Worm (Caenorhabditis elegans) whole organism, young adult: ENCODE measurements around the gene W02H5.2.

Experiments
- B0019.2 ChIP-seq: fragments of 200-800 bp; sonication (Bioruptor generic); conservative IDR thresholded peaks from 2 replicates; pipeline ENCODE4 v1.3.6; 2022; ENCODE audit warnings: missing genetic modification reagents, missing genetic modification characterization, missing compliant biosample characterization
- B0336.3 ChIP-seq: fragments of 200-800 bp; sonication (Bioruptor generic); IDR thresholded peaks from 2 replicates; pipeline ENCODE4 v1.3.6; 2022; ENCODE audit warnings: missing genetic modification characterization, missing compliant biosample characterization
- F22D6.2 ChIP-seq: sonication (generic microtip); optimal IDR thresholded peaks from 2 replicates; lab custom pipeline; 2016; ENCODE audit warnings: mild to moderate bottlenecking, missing genetic modification characterization, missing compliant biosample characterization
- F23B12.7 ChIP-seq: sonication (generic microtip); optimal IDR thresholded peaks from 2 replicates; lab custom pipeline; 2017; ENCODE audit warnings: missing genetic modification characterization, mild to moderate bottlenecking, missing compliant biosample characterization, antibody characterized with exemption, moderate library complexity; ENCODE audit not compliant: insufficient read depth
- F33H1.4 ChIP-seq: fragments of 200-800 bp; sonication (Bioruptor generic); IDR thresholded peaks from 2 replicates; pipeline ENCODE4 v1.3.6; 2022; ENCODE audit warnings: missing genetic modification reagents, missing genetic modification characterization, missing compliant biosample characterization
- F57C9.4 ChIP-seq: sonication (generic microtip); optimal IDR thresholded peaks from 2 replicates; lab custom pipeline; 2017; ENCODE audit warnings: mild to moderate bottlenecking, missing genetic modification characterization, missing compliant biosample characterization
- Y53G8AR.9 ChIP-seq: fragments of 200-800 bp; sonication (Bioruptor generic); conservative IDR thresholded peaks from 2 replicates; pipeline ENCODE4 v1.3.6; 2022; ENCODE audit warnings: missing genetic modification reagents, missing genetic modification characterization, missing compliant biosample characterization
- Y56A3A.18 ChIP-seq: fragments of 200-800 bp; sonication (Bioruptor generic); IDR thresholded peaks from 2 replicates; pipeline ENCODE4 v1.3.6; 2022; ENCODE audit warnings: missing genetic modification reagents, missing genetic modification characterization, missing compliant biosample characterization
- atf-7 ChIP-seq: sonication (generic microtip); optimal IDR thresholded peaks from 2 replicates; lab custom pipeline; 2017; ENCODE audit warnings: mild to moderate bottlenecking, missing genetic modification characterization, missing compliant biosample characterization
- attf-3 ChIP-seq: fragments of 200-800 bp; sonication (Bioruptor generic); conservative IDR thresholded peaks from 2 replicates; pipeline ENCODE4 v1.3.6; 2022; ENCODE audit warnings: missing genetic modification reagents, missing genetic modification characterization, missing compliant biosample characterization
- attf-6 ChIP-seq: fragments of 200-800 bp; sonication (Bioruptor generic); IDR thresholded peaks from 2 replicates; pipeline ENCODE4 v1.3.6; 2022; ENCODE audit warnings: missing genetic modification reagents, missing genetic modification characterization, missing compliant biosample characterization
- bed-1 ChIP-seq: fragments of 200-800 bp; sonication (Bioruptor generic); IDR thresholded peaks from 2 replicates; pipeline ENCODE4 v1.3.6; 2022; ENCODE audit warnings: missing genetic modification reagents, missing genetic modification characterization, missing compliant biosample characterization
- dox-1 ChIP-seq: fragments of 200-800 bp; sonication (Bioruptor generic); IDR thresholded peaks from 2 replicates; pipeline ENCODE4 v1.3.6; 2022; ENCODE audit warnings: missing genetic modification reagents, missing genetic modification characterization, missing compliant biosample characterization
- egrh-3 ChIP-seq: fragments of 200-800 bp; sonication (Bioruptor generic); IDR thresholded peaks from 2 replicates; pipeline ENCODE4 v1.3.6; 2022; ENCODE audit warnings: missing genetic modification reagents, missing genetic modification characterization, missing compliant biosample characterization
- fkh-3 ChIP-seq: sonication (generic microtip); optimal IDR thresholded peaks from 2 replicates; lab custom pipeline; 2016; ENCODE audit warnings: mild to moderate bottlenecking, missing genetic modification characterization, missing compliant biosample characterization
- hlh-12 ChIP-seq: sonication (generic microtip); optimal IDR thresholded peaks from 2 replicates; lab custom pipeline; 2016; ENCODE audit warnings: missing genetic modification characterization, missing compliant biosample characterization
- hmg-1.2 ChIP-seq: fragments of 200-800 bp; sonication (Bioruptor generic); IDR thresholded peaks from 2 replicates; pipeline ENCODE4 v1.3.6; 2022; ENCODE audit warnings: missing genetic modification reagents, missing genetic modification characterization, missing compliant biosample characterization
- let-607 ChIP-seq, 2 experiments: fragments of 200-800 bp in 1 of 2; sonication (Bioruptor generic) in 1 of 2; sonication (generic microtip) in 1 of 2; optimal IDR thresholded peaks; 2 replicates each; lab custom pipeline; 2016 to 2018; ENCODE audit warnings: mild to moderate bottlenecking in 2 of 2, missing compliant biosample characterization in 2 of 2, missing genetic modification characterization in 2 of 2, moderate library complexity in 2 of 2, missing genotype in 1 of 2
- madf-10 ChIP-seq: sonication (generic microtip); optimal IDR thresholded peaks from 2 replicates; lab custom pipeline; 2016; ENCODE audit warnings: mild to moderate bottlenecking, missing genetic modification characterization, missing compliant biosample characterization
- madf-3 ChIP-seq: fragments of 200-800 bp; sonication (Bioruptor generic); IDR thresholded peaks from 2 replicates; pipeline ENCODE4 v1.3.6; 2022; ENCODE audit warnings: missing genetic modification reagents, missing genetic modification characterization, missing compliant biosample characterization
- madf-8 ChIP-seq: fragments of 200-800 bp; sonication (Bioruptor generic); conservative IDR thresholded peaks from 2 replicates; pipeline ENCODE4 v1.3.6; 2022; ENCODE audit warnings: missing genetic modification reagents, missing genetic modification characterization, missing compliant biosample characterization
- rec-8 ChIP-seq, 2 experiments: sonication (generic microtip); optimal IDR thresholded peaks; 2 replicates each; lab custom pipeline; 2016; ENCODE audit warnings: mild to moderate bottlenecking in 2 of 2, missing genetic modification characterization in 2 of 2, missing genetic modification reagents in 2 of 2, missing genotype in 2 of 2, missing biosample characterization in 1 of 2, missing compliant biosample characterization in 1 of 2, moderate library complexity in 1 of 2
- snpc-4 ChIP-seq, 5 experiments: fragments of 150-350 bp in 1 of 5; sonication (generic microtip) in 4 of 5; optimal IDR thresholded peaks; 2 replicates each; lab custom pipeline; 2014 to 2018; ENCODE audit warnings: missing genetic modification characterization in 5 of 5, missing biosample characterization in 3 of 5, antibody characterized with exemption in 2 of 5, mild to moderate bottlenecking in 2 of 5, missing compliant biosample characterization in 2 of 5, missing genotype in 2 of 5, moderate library complexity in 2 of 5, missing genetic modification reagents in 1 of 5
- tbp1 ChIP-seq: fragments of 200-800 bp; sonication (Bioruptor generic); optimal IDR thresholded peaks from 2 replicates; lab custom pipeline; 2018; ENCODE audit warnings: mild to moderate bottlenecking, missing genetic modification characterization, missing compliant biosample characterization
- unc-130 ChIP-seq: sonication (generic microtip); optimal IDR thresholded peaks from 2 replicates; lab custom pipeline; 2016; ENCODE audit warnings: missing genetic modification reagents, missing genetic modification characterization, missing compliant biosample characterization
- zfh-2 ChIP-seq: fragments of 200-800 bp; sonication (Bioruptor generic); conservative IDR thresholded peaks from 2 replicates; pipeline ENCODE4 v1.3.6; 2022; ENCODE audit warnings: missing genetic modification reagents, missing genetic modification characterization, missing compliant biosample characterization
- ztf-18 ChIP-seq: sonication (generic microtip); optimal IDR thresholded peaks from 2 replicates; lab custom pipeline; 2016; ENCODE audit warnings: missing genotype, mild to moderate bottlenecking, missing genetic modification characterization, missing compliant biosample characterization

Gene W02H5.2

ce11 chrV:2694389-2694788 lies 55.3 kb downstream of the W02H5.2 start, which contains the start of gene Y45G12B.2 (continued):
- no peak for TF ChIP-seq snpc-4 (GFP tag; optimal IDR thresholded peaks at IDR 0.05; lab: Kevin White, UChicago)
- TF ChIP-seq snpc-4 (tag; optimal IDR thresholded peaks at IDR 0.05; lab: Kevin White, UChicago), result peak in 2 of 4 experiments; percentile 58 to 69
- TF ChIP-seq bed-1, result no peak
- TF ChIP-seq atf-7 (tag; lab: Kevin White, UChicago), result no peak
- TF ChIP-seq dox-1 (GFP tag; lab: Robert Waterston, UW), result peak; percentile 81
- peak; percentile 41 for TF ChIP-seq tbp1 (GFP tag; lab: Kevin White, UChicago)
- TF ChIP-seq F22D6.2 (tag; lab: Kevin White, UChicago), result no peak
- no peak for TF ChIP-seq rec-8 (tag; optimal IDR thresholded peaks at IDR 0.05; lab: Kevin White, UChicago)
- TF ChIP-seq attf-3 (GFP tag; lab: Robert Waterston, UW), result 0 out of 2 replicates have a peak, but pooled peaks have one; percentile 27
- TF ChIP-seq Y53G8AR.9 (GFP tag; lab: Robert Waterston, UW), result 0 out of 2 replicates have a peak, but pooled peaks have one; percentile 32
- TF ChIP-seq hlh-12, result no peak
- peak; percentile 5 for TF ChIP-seq ztf-18 (tag; lab: Kevin White, UChicago)
- TF ChIP-seq madf-10 (tag; lab: Kevin White, UChicago), result no peak
- peak; percentile 88 for TF ChIP-seq F23B12.7 (tag; lab: Kevin White, UChicago)
- TF ChIP-seq madf-3, result no peak
- TF ChIP-seq B0336.3, result peak; percentile 53; the same call in 1 of the 2 replicates
- no peak for TF ChIP-seq let-607 (tag; optimal IDR thresholded peaks at IDR 0.05; lab: Kevin White, UChicago)
- TF ChIP-seq F33H1.4, result peak; percentile 37
- peak; percentile 46; the same call in 1 of the 2 replicates for TF ChIP-seq hmg-1.2 (GFP tag; lab: Robert Waterston, UW)
- TF ChIP-seq, all 124 proteins: peak for 27

ce11 chrV:2695935-2696334 lies 56.8 kb downstream of the W02H5.2 start, which contains the start of gene Y45G12B.3:
Gene Y45G12B.3, minus strand, starts transcription at chrV:2696254.
- TF ChIP-seq F23B12.7 (tag; lab: Kevin White, UChicago), result no peak
- peak; percentile 41; the same call in 1 of the 2 replicates for TF ChIP-seq egrh-3 (GFP tag; lab: Robert Waterston, UW)
- TF ChIP-seq rec-8 (tag; optimal IDR thresholded peaks at IDR 0.05; lab: Kevin White, UChicago), result no peak
- TF ChIP-seq B0019.2 (GFP tag; lab: Robert Waterston, UW), result no peak
- no peak for TF ChIP-seq hlh-12
- TF ChIP-seq fkh-3 (tag; lab: Kevin White, UChicago), result no peak
- TF ChIP-seq zfh-2, result peak; percentile 79
- no peak for TF ChIP-seq unc-130 (GFP tag; lab: Kevin White, UChicago)
- TF ChIP-seq F57C9.4 (tag; lab: Kevin White, UChicago), result no peak
- no peak for TF ChIP-seq Y56A3A.18
- TF ChIP-seq F33H1.4, result no peak
- no peak for TF ChIP-seq madf-8
- TF ChIP-seq attf-6 (GFP tag; lab: Robert Waterston, UW), result no peak
